Worm (Caenorhabditis elegans): ENCODE measurements around the gene mcm-3.

Gene mcm-3

DNA sequence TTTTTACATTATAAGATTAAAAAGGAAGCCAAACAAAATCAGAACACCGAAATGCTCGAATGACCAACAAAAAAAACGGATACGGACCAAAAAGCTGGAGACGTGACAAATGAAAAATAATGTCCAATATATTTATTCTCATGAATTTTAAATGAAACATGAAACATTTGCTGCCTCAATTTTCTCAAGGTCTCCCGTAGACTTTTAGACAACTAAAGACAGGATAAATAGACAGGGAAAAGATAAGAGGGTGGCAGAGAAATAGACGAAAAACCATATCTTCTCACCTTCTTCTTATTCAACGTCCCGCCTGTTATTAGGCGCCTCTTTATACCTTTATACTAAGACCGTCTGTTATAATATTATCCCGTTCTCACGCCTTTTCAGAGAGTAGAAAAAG lies 43.6 kb downstream of the mcm-3 start:
- no peak for TF ChIP-seq pha-2 (tag; optimal IDR thresholded peaks at IDR 0.05)
- TF ChIP-seq nfya-1 (tag; optimal IDR thresholded peaks at IDR 0.05): peak; percentile 13

DNA sequence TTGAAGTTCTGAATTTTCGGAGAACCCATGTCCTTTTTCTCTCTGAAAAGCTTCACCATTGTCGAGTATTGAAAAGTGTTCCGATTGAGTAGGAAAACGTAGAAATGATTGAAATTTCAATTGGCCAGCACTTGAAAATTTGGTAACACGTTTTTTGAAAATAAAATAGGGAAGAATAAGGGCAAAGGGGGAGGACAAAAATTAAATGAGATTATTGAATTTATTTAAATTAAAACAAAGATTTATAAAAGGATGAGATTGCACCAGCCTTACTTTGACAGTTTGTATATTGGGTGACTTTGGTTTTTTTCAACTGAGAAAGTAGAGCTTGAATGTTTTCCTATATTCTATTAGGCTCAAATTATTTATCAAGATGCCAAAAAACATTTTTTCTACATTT lies 45.2 kb downstream of the mcm-3 start, which contains the start of gene obr-2:
Gene obr-2 (minus strand): TSS at position 101 of the 400 bp plus-strand sequence.
- TF ChIP-seq rnt-1 (tag; optimal IDR thresholded peaks at IDR 0.05) (no peak), nhr-11 (tag; optimal IDR thresholded peaks at IDR 0.05) (no peak), pqm-1 (tag; optimal IDR thresholded peaks at IDR 0.05) (no peak), ceh-18 (tag; optimal IDR thresholded peaks at IDR 0.05) (no peak), ceh-14 (tag; optimal IDR thresholded peaks at IDR 0.05) (no peak), elt-2 (tag; optimal IDR thresholded peaks at IDR 0.05) (no peak), ahr-1 (tag; optimal IDR thresholded peaks at IDR 0.05) (no peak), C08G9.2 (tag; optimal IDR thresholded peaks at IDR 0.05) (no peak), che-1 (tag; optimal IDR thresholded peaks at IDR 0.05) (no peak), ceh-24 (tag; optimal IDR thresholded peaks at IDR 0.05) (no peak), K02D7.2 (tag; optimal IDR thresholded peaks at IDR 0.05) (no peak), ceh-48 (tag; optimal IDR thresholded peaks at IDR 0.05) (no peak), ama-1 (optimal IDR thresholded peaks at IDR 0.05) (no peak), ztf-16 (tag; optimal IDR thresholded peaks at IDR 0.05) (no peak), T23F11.4 (GFP tag; optimal IDR thresholded peaks at IDR 0.05) (no peak)

DNA sequence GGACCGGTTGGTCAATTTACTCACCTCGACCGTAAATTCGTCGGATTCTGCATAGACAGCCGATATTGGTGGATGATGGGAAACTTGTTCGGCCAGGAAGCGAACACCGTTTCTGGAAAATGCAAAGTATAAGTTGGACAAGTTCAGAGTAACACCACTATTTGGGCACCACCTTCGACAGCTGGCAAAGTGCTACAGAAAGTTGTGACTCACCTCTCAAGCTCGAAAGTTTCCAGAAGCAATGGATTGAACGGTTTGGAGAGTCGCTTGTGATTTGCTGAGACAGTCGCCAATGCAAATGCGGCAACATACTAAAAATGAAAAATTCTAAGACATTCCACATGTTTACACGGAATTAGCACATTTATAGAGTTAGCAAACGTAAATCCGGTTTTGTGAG lies 46.1 kb downstream of the mcm-3 start:
- no peak for TF ChIP-seq ceh-18 (tag; optimal IDR thresholded peaks at IDR 0.05)

DNA sequence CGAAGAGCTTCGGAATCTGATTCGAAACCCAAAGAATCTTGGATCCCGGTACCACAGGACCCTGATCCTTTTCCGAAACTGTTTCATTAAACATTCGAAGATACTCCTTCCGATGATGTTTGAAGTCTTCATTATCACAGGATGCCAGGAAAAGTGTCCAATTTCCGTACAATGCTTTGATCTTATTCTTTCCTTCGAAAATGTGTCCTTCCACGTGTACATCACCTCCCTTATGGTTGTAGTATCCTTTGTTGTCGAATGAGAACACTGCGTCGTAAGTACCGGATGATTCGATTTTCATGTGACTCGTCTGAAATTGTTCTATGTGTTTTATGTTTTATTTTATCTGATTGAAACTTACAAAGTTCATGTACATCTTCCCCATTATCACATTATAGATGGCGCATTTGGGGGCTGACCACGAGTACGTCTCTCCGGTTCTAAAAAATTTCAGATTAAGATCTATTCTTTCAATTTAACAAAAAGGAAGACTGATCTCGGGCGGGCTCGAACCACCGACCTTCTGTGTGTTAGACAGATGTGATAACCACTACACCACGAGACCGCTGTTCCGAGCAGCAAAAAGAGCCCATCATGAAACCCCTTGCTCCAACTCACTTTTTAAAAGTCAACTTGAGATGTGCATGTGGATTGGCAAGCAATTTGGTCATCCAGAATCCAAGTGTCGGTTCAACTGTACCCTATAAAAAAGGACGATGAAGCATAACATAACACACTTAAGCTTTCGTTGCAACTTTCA lies 46.7 kb downstream of the mcm-3 start:
- TF ChIP-seq T23F11.4 (GFP tag; optimal IDR thresholded peaks at IDR 0.05) (no peak), madf-2 (tag; optimal IDR thresholded peaks at IDR 0.05) (no peak), ceh-31 (tag; optimal IDR thresholded peaks at IDR 0.05) (no peak), hlh-30 (tag; optimal IDR thresholded peaks at IDR 0.05; ENCODE audit: insufficient read depth) (no peak), zip-5 (tag; optimal IDR thresholded peaks at IDR 0.05) (no peak), Y22D7AL.16 (tag; optimal IDR thresholded peaks at IDR 0.05) (no peak), ceh-34 (tag; optimal IDR thresholded peaks at IDR 0.05) (no peak), sox-2 (GFP tag; IDR thresholded peaks at IDR 0.05) (no peak), nhr-11 (tag; optimal IDR thresholded peaks at IDR 0.05) (no peak), tbx-7 (tag; optimal IDR thresholded peaks at IDR 0.05) (no peak), eyg-1 (tag; optimal IDR thresholded peaks at IDR 0.05) (no peak), sox-4 (tag; optimal IDR thresholded peaks at IDR 0.05) (no peak), ref-2 (tag; optimal IDR thresholded peaks at IDR 0.05) (no peak), che-1 (tag; optimal IDR thresholded peaks at IDR 0.05) (no peak), F13H6.1 (tag; optimal IDR thresholded peaks at IDR 0.05) (no peak), lin-11 (tag; optimal IDR thresholded peaks at IDR 0.05) (no peak), ceh-45 (GFP tag; IDR thresholded peaks at IDR 0.05) (no peak), dmd-4 (tag; optimal IDR thresholded peaks at IDR 0.05; ENCODE audit: borderline replicate concordance) (no peak)

DNA sequence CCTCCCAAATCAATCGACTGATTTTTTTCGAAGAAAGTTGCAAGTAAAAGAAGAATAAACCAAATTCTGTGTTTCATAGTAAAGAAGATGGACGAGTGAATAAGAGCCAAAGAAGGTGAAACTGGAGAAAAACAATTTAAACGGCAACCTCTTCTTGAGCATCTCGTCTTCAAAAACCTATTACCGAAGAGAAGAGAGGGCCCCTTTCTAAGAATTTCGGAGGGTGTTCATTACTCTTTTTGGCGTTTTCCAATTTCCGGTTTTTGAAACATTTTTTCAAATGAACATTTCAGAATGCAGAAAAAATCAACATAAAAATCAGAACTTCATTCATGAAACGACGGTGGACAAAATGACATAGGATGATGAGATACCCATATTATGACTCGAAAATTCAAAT lies 47.8 kb downstream of the mcm-3 start, which contains the start of gene nmr-2:
Gene nmr-2 (minus strand): TSS at position 101 of the 400 bp plus-strand sequence.
- TF ChIP-seq pha-2 (tag; optimal IDR thresholded peaks at IDR 0.05) (no peak), T23F11.4 (GFP tag; optimal IDR thresholded peaks at IDR 0.05) (no peak), C08G9.2 (tag; optimal IDR thresholded peaks at IDR 0.05) (no peak), syd-9 (tag; optimal IDR thresholded peaks at IDR 0.05) (no peak), rnt-1 (tag; optimal IDR thresholded peaks at IDR 0.05) (no peak), ceh-9 (tag; optimal IDR thresholded peaks at IDR 0.05) (no peak), elt-2 (tag; optimal IDR thresholded peaks at IDR 0.05) (no peak), ceh-24 (tag; optimal IDR thresholded peaks at IDR 0.05) (no peak), ceh-19 (GFP tag; optimal IDR thresholded peaks at IDR 0.05) (no peak), hlh-15 (tag; optimal IDR thresholded peaks at IDR 0.05) (no peak), tbx-7 (tag; optimal IDR thresholded peaks at IDR 0.05) (no peak), pqm-1 (tag; optimal IDR thresholded peaks at IDR 0.05) (no peak)
